Worm (Caenorhabditis elegans) whole organism, late embryonic: ENCODE measurements around the gene lact-4.

ENCODE experiments used
- C08G9.2 ChIP-seq: sonication (generic microtip); optimal IDR thresholded peaks from 2 replicates; lab custom pipeline; 2016; ENCODE audit warnings: mild to moderate bottlenecking, missing genetic modification characterization, moderate library complexity, missing compliant biosample characterization
- F13H6.1 ChIP-seq: sonication (generic microtip); optimal IDR thresholded peaks from 2 replicates; lab custom pipeline; 2016; ENCODE audit warnings: missing genetic modification characterization, missing compliant biosample characterization
- K09A11.1 ChIP-seq: sonication (generic microtip); optimal IDR thresholded peaks from 2 replicates; lab custom pipeline; 2017; ENCODE audit warnings: antibody characterized with exemption, mild to moderate bottlenecking, missing genetic modification characterization, missing compliant biosample characterization; ENCODE audit not compliant: insufficient read depth
- T23F11.4 ChIP-seq: fragments of 200-800 bp; sonication (Bioruptor generic); optimal IDR thresholded peaks from 2 replicates; lab custom pipeline; 2018; ENCODE audit warnings: mild to moderate bottlenecking, missing genetic modification characterization, missing compliant biosample characterization
- Y22D7AL.16 ChIP-seq: sonication (generic microtip); optimal IDR thresholded peaks from 2 replicates; lab custom pipeline; 2016; ENCODE audit warnings: missing genetic modification characterization, missing compliant biosample characterization
- ceh-19 ChIP-seq: fragments of 200-800 bp; sonication (Bioruptor generic); optimal IDR thresholded peaks from 2 replicates; lab custom pipeline; 2018; ENCODE audit warnings: mild to moderate bottlenecking, missing genetic modification characterization, missing compliant biosample characterization
- ceh-22 ChIP-seq: sonication (generic microtip); optimal IDR thresholded peaks from 2 replicates; lab custom pipeline; 2017; ENCODE audit warnings: missing biosample characterization, missing genetic modification characterization
- ceh-24 ChIP-seq: sonication (generic microtip); optimal IDR thresholded peaks from 2 replicates; lab custom pipeline; 2016; ENCODE audit warnings: mild to moderate bottlenecking, missing genetic modification characterization, missing compliant biosample characterization
- ceh-30 ChIP-seq: fragments of 150-350 bp; optimal IDR thresholded peaks from 2 replicates; lab custom pipeline; 2014; ENCODE audit warnings: missing biosample characterization, missing genetic modification characterization
- ceh-31 ChIP-seq: sonication (generic microtip); optimal IDR thresholded peaks from 2 replicates; lab custom pipeline; 2016; ENCODE audit warnings: missing genetic modification characterization, missing compliant biosample characterization
- ceh-45 ChIP-seq: fragments of 200-800 bp; sonication (Bioruptor generic); IDR thresholded peaks from 2 replicates; pipeline ENCODE4 v1.3.6; 2022; ENCODE audit warnings: missing genetic modification reagents, missing genetic modification characterization, missing compliant biosample characterization
- ceh-48 ChIP-seq: sonication (generic microtip); optimal IDR thresholded peaks from 2 replicates; lab custom pipeline; 2016; ENCODE audit warnings: missing genetic modification characterization, inconsistent platforms, missing compliant biosample characterization
- che-1 ChIP-seq: sonication (generic microtip); optimal IDR thresholded peaks from 2 replicates; lab custom pipeline; 2016; ENCODE audit warnings: mild to moderate bottlenecking, missing genetic modification characterization, missing compliant biosample characterization
- dmd-4 ChIP-seq: sonication (generic microtip); optimal IDR thresholded peaks from 2 replicates; lab custom pipeline; 2016; ENCODE audit warnings: borderline replicate concordance, missing genetic modification characterization, missing compliant biosample characterization
- dve-1 ChIP-seq: sonication (generic microtip); optimal IDR thresholded peaks from 2 replicates; lab custom pipeline; 2017; ENCODE audit warnings: antibody characterized with exemption, mild to moderate bottlenecking, missing genetic modification characterization, missing compliant biosample characterization
- elt-2 ChIP-seq: sonication (generic microtip); optimal IDR thresholded peaks from 2 replicates; lab custom pipeline; 2016; ENCODE audit warnings: missing genetic modification reagents, missing genetic modification characterization, missing compliant biosample characterization
- elt-4 ChIP-seq: sonication (generic microtip); optimal IDR thresholded peaks from 2 replicates; lab custom pipeline; 2016; ENCODE audit warnings: missing genetic modification characterization, missing compliant biosample characterization
- ets-4 ChIP-seq: sonication (generic microtip); optimal IDR thresholded peaks from 2 replicates; lab custom pipeline; 2016; ENCODE audit warnings: missing genetic modification characterization, missing compliant biosample characterization
- fax-1 ChIP-seq: sonication (generic microtip); optimal IDR thresholded peaks from 2 replicates; lab custom pipeline; 2016; ENCODE audit warnings: missing genotype, missing genetic modification characterization, missing compliant biosample characterization
- hlh-13 ChIP-seq: fragments of 200-800 bp; sonication (Bioruptor generic); optimal IDR thresholded peaks from 2 replicates; lab custom pipeline; 2018; ENCODE audit warnings: mild to moderate bottlenecking, missing genetic modification characterization, missing compliant biosample characterization
- hlh-6 ChIP-seq: sonication (generic microtip); optimal IDR thresholded peaks from 2 replicates; lab custom pipeline; 2016; ENCODE audit warnings: missing genotype, missing genetic modification characterization, missing compliant biosample characterization
- lin-11 ChIP-seq: fragments of 200-800 bp; sonication (Bioruptor generic); optimal IDR thresholded peaks from 2 replicates; lab custom pipeline; 2018; ENCODE audit warnings: mild to moderate bottlenecking, missing genetic modification characterization, missing compliant biosample characterization
- nfya-1 ChIP-seq: sonication (generic microtip); optimal IDR thresholded peaks from 2 replicates; lab custom pipeline; 2017; ENCODE audit warnings: missing genetic modification characterization, mild to moderate bottlenecking, missing compliant biosample characterization, antibody characterized with exemption, moderate library complexity
- nhr-232 ChIP-seq: sonication (generic microtip); optimal IDR thresholded peaks from 2 replicates; lab custom pipeline; 2016; ENCODE audit warnings: missing genetic modification characterization, missing compliant biosample characterization
- odd-2 ChIP-seq: sonication (generic microtip); optimal IDR thresholded peaks from 2 replicates; lab custom pipeline; 2017; ENCODE audit warnings: antibody characterized with exemption, mild to moderate bottlenecking, missing genetic modification characterization, missing compliant biosample characterization
- pax-1 ChIP-seq: fragments of 150-350 bp; optimal IDR thresholded peaks from 2 replicates; lab custom pipeline; 2014; ENCODE audit warnings: missing biosample characterization, missing genetic modification characterization
- pha-2 ChIP-seq: sonication (generic microtip); optimal IDR thresholded peaks from 2 replicates; lab custom pipeline; 2017; ENCODE audit warnings: mild to moderate bottlenecking, missing genetic modification characterization, missing compliant biosample characterization
- pha-4 ChIP-seq: fragments of 150-350 bp; optimal IDR thresholded peaks from 2 replicates; lab custom pipeline; 2018; ENCODE audit warnings: missing biosample characterization, missing genetic modification reagents, missing genetic modification characterization
- ref-2 ChIP-seq: sonication (generic microtip); optimal IDR thresholded peaks from 2 replicates; lab custom pipeline; 2016; ENCODE audit warnings: missing genetic modification characterization, missing compliant biosample characterization
- rnt-1 ChIP-seq: sonication (generic microtip); optimal IDR thresholded peaks from 2 replicates; lab custom pipeline; 2016; ENCODE audit warnings: missing genetic modification characterization, missing compliant biosample characterization
- sdc-2 ChIP-seq: sonication (generic microtip); optimal IDR thresholded peaks from 2 replicates; lab custom pipeline; 2016; ENCODE audit warnings: missing genotype, missing genetic modification characterization, missing compliant biosample characterization
- syd-9 ChIP-seq: sonication (generic microtip); optimal IDR thresholded peaks from 2 replicates; lab custom pipeline; 2016; ENCODE audit warnings: mild to moderate bottlenecking, missing genetic modification characterization, moderate library complexity, missing compliant biosample characterization
- tbx-2 ChIP-seq: sonication (generic microtip); optimal IDR thresholded peaks from 2 replicates; lab custom pipeline; 2016; ENCODE audit warnings: missing genetic modification characterization, missing compliant biosample characterization
- tbx-7 ChIP-seq: sonication (generic microtip); optimal IDR thresholded peaks from 2 replicates; lab custom pipeline; 2016; ENCODE audit warnings: missing genotype, missing genetic modification characterization, missing compliant biosample characterization
- unc-3 ChIP-seq, 2 experiments: fragments of 200-800 bp in 1 of 2; sonication (Bioruptor generic) in 1 of 2; sonication (generic microtip) in 1 of 2; conservative IDR thresholded peaks in 1 of 2; optimal IDR thresholded peaks in 1 of 2; 2 replicates each; pipeline versions ENCODE4 v1.3.6 to Lab custom; 2016 to 2022; ENCODE audit warnings: missing compliant biosample characterization in 2 of 2, missing genetic modification characterization in 2 of 2, missing genetic modification reagents in 1 of 2
- unc-42 ChIP-seq: sonication (generic microtip); optimal IDR thresholded peaks from 2 replicates; lab custom pipeline; 2016; ENCODE audit warnings: missing genotype, missing genetic modification characterization, missing compliant biosample characterization
- unc-86 ChIP-seq: sonication (generic microtip); optimal IDR thresholded peaks from 2 replicates; lab custom pipeline; 2016; ENCODE audit warnings: missing genetic modification characterization, missing compliant biosample characterization
- zip-5 ChIP-seq: sonication (generic microtip); optimal IDR thresholded peaks from 2 replicates; lab custom pipeline; 2016; ENCODE audit warnings: missing genetic modification characterization, missing compliant biosample characterization
- ztf-16 ChIP-seq: sonication (generic microtip); optimal IDR thresholded peaks from 2 replicates; lab custom pipeline; 2017; ENCODE audit warnings: missing genetic modification characterization, missing compliant biosample characterization

lact-4 gene

DNA sequence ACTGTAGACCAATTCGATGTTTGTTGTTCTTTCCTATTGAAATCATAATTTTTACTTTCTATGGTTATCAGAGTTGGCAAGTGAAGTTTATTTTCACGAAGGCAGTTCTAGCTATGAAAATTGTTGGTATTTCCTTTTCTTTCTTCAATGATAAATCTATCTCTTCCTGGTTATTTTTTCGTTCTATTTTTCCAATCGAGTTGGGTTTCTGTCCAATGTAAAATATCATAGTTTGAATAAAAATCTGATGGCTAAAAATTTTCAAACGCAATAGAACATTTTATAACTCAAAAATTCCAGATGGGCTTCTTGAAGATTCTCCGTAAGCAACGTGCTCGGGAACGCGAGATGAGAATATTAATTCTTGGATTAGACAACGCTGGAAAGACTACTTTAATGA lies 36.3 kb downstream of the lact-4 start, which contains the start of gene evl-20:
TSS of gene evl-20 (plus strand) at position 301 of the 400 bp plus-strand sequence.
- no peak for TF ChIP-seq ceh-31 (tag; lab: Kevin White, UChicago)
- TF ChIP-seq ref-2 (tag; lab: Kevin White, UChicago), result no peak
- no peak for TF ChIP-seq T23F11.4 (GFP tag; lab: Kevin White, UChicago)
- no peak for TF ChIP-seq ceh-45 (GFP tag; lab: Robert Waterston, UW)
- no peak for TF ChIP-seq hlh-6 (tag; lab: Kevin White, UChicago)

DNA sequence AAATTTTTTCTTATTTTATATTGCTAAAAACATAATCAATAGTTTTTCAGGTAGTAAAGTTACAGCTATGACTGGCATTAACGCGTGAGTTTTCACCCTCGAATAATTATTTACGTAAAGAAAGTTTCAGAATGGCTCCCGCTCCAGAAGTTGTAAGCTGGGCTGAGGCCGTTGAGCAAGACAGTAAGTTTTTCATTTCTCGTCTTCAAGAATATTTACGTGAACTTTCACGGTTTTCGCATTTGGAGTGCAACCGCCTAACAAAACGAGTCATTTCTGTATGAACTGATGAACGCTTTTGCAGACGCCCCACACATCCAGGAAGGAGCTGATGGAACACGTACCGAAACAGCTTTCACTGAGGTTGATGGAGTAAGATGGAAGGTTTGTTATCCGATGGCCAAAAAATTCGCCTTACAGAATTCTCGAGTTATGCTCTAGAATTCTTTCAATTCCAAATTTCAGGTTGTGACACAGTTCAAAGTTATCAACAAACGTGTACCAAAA lies 37.5 kb downstream of the lact-4 start, which contains the start of gene eif-3.G:
TSS of gene eif-3.G (plus strand) at position 51 of the 507 bp plus-strand sequence.
- TF ChIP-seq elt-2 (tag; lab: Kevin White, UChicago), result no peak
- no peak for TF ChIP-seq ceh-22
- no peak for TF ChIP-seq pax-1
- no peak for TF ChIP-seq sdc-2 (tag; lab: Kevin White, UChicago)
- no peak for TF ChIP-seq fax-1
- no peak for TF ChIP-seq dmd-4
- TF ChIP-seq pha-2 (tag; lab: Kevin White, UChicago), result no peak
- TF ChIP-seq elt-4, result no peak
- TF ChIP-seq ceh-19 (GFP tag; lab: Kevin White, UChicago), result no peak
- no peak for TF ChIP-seq F13H6.1 (tag; lab: Kevin White, UChicago)
- TF ChIP-seq zip-5 (tag; lab: Kevin White, UChicago), result no peak
- no peak for TF ChIP-seq rnt-1
- TF ChIP-seq K09A11.1 (tag; lab: Kevin White, UChicago), result no peak
- TF ChIP-seq unc-3 (GFP tag; conservative IDR thresholded peaks at IDR 0.05; lab: Robert Waterston, UW), result no peak
- no peak for TF ChIP-seq unc-3 (tag; optimal IDR thresholded peaks at IDR 0.05; lab: Kevin White, UChicago)

DNA sequence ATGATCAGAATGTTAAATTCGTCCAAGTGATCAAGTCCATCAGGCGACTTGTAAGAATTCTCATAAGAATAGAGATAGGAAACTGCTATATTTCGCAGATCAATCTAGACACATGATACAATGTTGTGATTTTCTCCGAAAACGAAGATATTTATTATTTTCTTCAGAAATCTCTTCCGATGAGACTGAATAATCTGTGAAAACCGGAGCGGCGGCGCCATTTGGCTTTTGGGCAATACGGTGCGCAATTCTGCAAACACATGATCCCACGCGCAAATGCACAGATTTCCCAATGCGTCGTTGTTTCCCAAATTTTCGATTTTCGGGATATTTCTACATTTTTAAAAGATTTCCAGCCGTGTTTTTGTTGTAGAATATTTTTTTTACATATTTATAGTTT lies 38.1 kb downstream of the lact-4 start:
- no peak for TF ChIP-seq syd-9 (tag; lab: Kevin White, UChicago)
- TF ChIP-seq F13H6.1 (tag; lab: Kevin White, UChicago), result no peak
- TF ChIP-seq ceh-24 (tag; lab: Kevin White, UChicago), result no peak
- TF ChIP-seq ceh-45 (GFP tag; lab: Robert Waterston, UW), result no peak
- peak; percentile 28 for TF ChIP-seq nfya-1 (tag; lab: Kevin White, UChicago)
- no peak for TF ChIP-seq unc-3 (GFP tag; conservative IDR thresholded peaks at IDR 0.05; lab: Robert Waterston, UW)
- TF ChIP-seq unc-3 (tag; optimal IDR thresholded peaks at IDR 0.05; lab: Kevin White, UChicago), result peak; percentile 10
- no peak for TF ChIP-seq ceh-31 (tag; lab: Kevin White, UChicago)
- TF ChIP-seq dve-1 (tag; lab: Kevin White, UChicago), result peak; percentile 35
- no peak for TF ChIP-seq Y22D7AL.16
- TF ChIP-seq unc-42, result no peak
- TF ChIP-seq ceh-22, result no peak
- TF ChIP-seq zip-5 (tag; lab: Kevin White, UChicago), result no peak
- TF ChIP-seq unc-86, result peak; percentile 14
- peak; percentile 14 for TF ChIP-seq tbx-2 (tag; lab: Kevin White, UChicago)
- no peak for TF ChIP-seq ceh-48 (tag; lab: Kevin White, UChicago)
- TF ChIP-seq nhr-232 (tag; lab: Kevin White, UChicago), result no peak
- no peak for TF ChIP-seq pha-4 (tag; lab: Kevin White, UChicago)
- TF ChIP-seq elt-2 (tag; lab: Kevin White, UChicago), result peak; percentile 25
- TF ChIP-seq tbx-7 (tag; lab: Kevin White, UChicago), result no peak
- TF ChIP-seq ceh-30 (tag; lab: Kevin White, UChicago), result no peak
- no peak for TF ChIP-seq ets-4 (tag; lab: Kevin White, UChicago)
- no peak for TF ChIP-seq dmd-4
- no peak for TF ChIP-seq odd-2 (tag; lab: Kevin White, UChicago)
- TF ChIP-seq pax-1, result no peak
- TF ChIP-seq che-1 (tag; lab: Kevin White, UChicago), result no peak
- TF ChIP-seq C08G9.2 (tag; lab: Kevin White, UChicago), result no peak
- no peak for TF ChIP-seq hlh-13 (GFP tag; lab: Kevin White, UChicago)
- TF ChIP-seq ztf-16 (tag; lab: Kevin White, UChicago), result no peak
- no peak for TF ChIP-seq lin-11 (tag; lab: Kevin White, UChicago)
